Fruit fly (Drosophila melanogaster) whole organism, embryonic: ENCODE measurements around the gene CG10195.

ENCODE experiments used
- Atf3 ChIP-seq: fragments of 200-800 bp; sonication (Bioruptor generic); optimal IDR thresholded peaks from 3 replicates; lab custom pipeline; 2016; ENCODE audit warnings: missing biosample characterization, missing genetic modification characterization
- CG10209 ChIP-seq: fragments of 200-800 bp; sonication (Bioruptor generic); optimal IDR thresholded peaks from 3 replicates; lab custom pipeline; 2017; ENCODE audit warnings: missing biosample characterization, mild to moderate bottlenecking, missing genetic modification characterization, missing genetic modification reagents
- CG1024 ChIP-seq: fragments of 200-800 bp; sonication (Bioruptor generic); IDR thresholded peaks from 2 replicates; pipeline ENCODE4 v1.3.6; 2022; ENCODE audit warnings: missing biosample characterization, missing genetic modification characterization
- CG10267 ChIP-seq: fragments of 200-800 bp; sonication (Bioruptor generic); optimal IDR thresholded peaks from 2 replicates; lab custom pipeline; 2018; ENCODE audit warnings: missing biosample characterization, mild to moderate bottlenecking, missing genetic modification characterization, moderate library complexity
- CG10979 ChIP-seq: fragments of 200-800 bp; sonication (Bioruptor generic); optimal IDR thresholded peaks from 2 replicates; lab custom pipeline; 2018; ENCODE audit warnings: missing biosample characterization, mild to moderate bottlenecking, missing genetic modification characterization, moderate library complexity
- CG11696 ChIP-seq: fragments of 200-800 bp; sonication (Bioruptor generic); IDR thresholded peaks from 2 replicates; pipeline ENCODE4 v1.3.6; 2022; ENCODE audit warnings: missing biosample characterization, missing genetic modification characterization
- CG11723 ChIP-seq: fragments of 200-800 bp; sonication (Bioruptor generic); optimal IDR thresholded peaks from 2 replicates; lab custom pipeline; 2017; ENCODE audit warnings: missing biosample characterization, mild to moderate bottlenecking, missing genetic modification characterization
- CG12744 ChIP-seq: fragments of 200-800 bp; sonication (Bioruptor generic); optimal IDR thresholded peaks from 2 replicates; lab custom pipeline; 2016; ENCODE audit warnings: missing biosample characterization, missing genetic modification characterization
- CG13424 ChIP-seq: fragments of 200-800 bp; sonication (Bioruptor generic); optimal IDR thresholded peaks from 2 replicates; lab custom pipeline; 2019; ENCODE audit warnings: missing biosample characterization, mild to moderate bottlenecking, missing genetic modification characterization, moderate library complexity
- CG1832 ChIP-seq: fragments of 200-800 bp; sonication (Bioruptor generic); optimal IDR thresholded peaks from 2 replicates; lab custom pipeline; 2017; ENCODE audit warnings: missing biosample characterization, mild to moderate bottlenecking, missing genetic modification characterization, inconsistent platforms
- CG2199 ChIP-seq: fragments of 200-800 bp; sonication (Bioruptor generic); IDR thresholded peaks from 3 replicates; pipeline ENCODE4 v1.3.6; 2022; ENCODE audit warnings: missing biosample characterization, missing genetic modification characterization
- CG4360 ChIP-seq: fragments of 200-800 bp; sonication (Bioruptor generic); IDR thresholded peaks from 2 replicates; pipeline ENCODE4 v1.3.6; 2022; ENCODE audit warnings: missing biosample characterization, missing genetic modification characterization
- CG6272 ChIP-seq: fragments of 200-800 bp; sonication (Bioruptor generic); IDR thresholded peaks from 2 replicates; pipeline ENCODE4 v1.3.6; 2022; ENCODE audit warnings: missing biosample characterization, missing genetic modification characterization
- CG7556 ChIP-seq: fragments of 200-800 bp; sonication (Bioruptor generic); optimal IDR thresholded peaks from 2 replicates; lab custom pipeline; 2017; ENCODE audit warnings: missing biosample characterization, mild to moderate bottlenecking, missing genetic modification characterization
- CG7987 ChIP-seq: fragments of 200-800 bp; sonication (Bioruptor generic); optimal IDR thresholded peaks from 2 replicates; lab custom pipeline; 2018; ENCODE audit warnings: missing biosample characterization, mild to moderate bottlenecking, missing genetic modification characterization, moderate library complexity
- CG9609 ChIP-seq: fragments of 200-800 bp; sonication (Bioruptor generic); optimal IDR thresholded peaks from 3 replicates; lab custom pipeline; 2016; ENCODE audit warnings: missing biosample characterization, missing genetic modification characterization
- D19B ChIP-seq: fragments of 200-800 bp; sonication (Bioruptor generic); optimal IDR thresholded peaks from 2 replicates; lab custom pipeline; 2017; ENCODE audit warnings: missing biosample characterization, mild to moderate bottlenecking, missing genetic modification characterization
- Dek ChIP-seq: fragments of 200-800 bp; sonication (Bioruptor generic); optimal IDR thresholded peaks from 3 replicates; lab custom pipeline; 2019; ENCODE audit warnings: missing biosample characterization, mild to moderate bottlenecking, missing genetic modification characterization, moderate library complexity
- H15 ChIP-seq: fragments of 200-800 bp; sonication (Bioruptor generic); IDR thresholded peaks from 3 replicates; pipeline ENCODE4 v1.3.6; 2022; ENCODE audit warnings: missing biosample characterization, missing genetic modification characterization
- MTF-1 ChIP-seq: fragments of 200-800 bp; sonication (Bioruptor generic); optimal IDR thresholded peaks from 2 replicates; lab custom pipeline; 2018; ENCODE audit warnings: missing biosample characterization, mild to moderate bottlenecking, missing genetic modification characterization, borderline replicate concordance
- Meics ChIP-seq: fragments of 200-800 bp; sonication (Bioruptor generic); optimal IDR thresholded peaks from 2 replicates; lab custom pipeline; 2017; ENCODE audit warnings: missing biosample characterization, mild to moderate bottlenecking, missing genetic modification characterization
- Mrtf ChIP-seq: fragments of 200-800 bp; sonication (Bioruptor generic); IDR thresholded peaks from 3 replicates; pipeline ENCODE4 v1.3.6; 2022; ENCODE audit warnings: missing biosample characterization, missing genetic modification characterization
- Oli ChIP-seq: fragments of 200-800 bp; sonication (Bioruptor generic); optimal IDR thresholded peaks from 2 replicates; lab custom pipeline; 2018; ENCODE audit warnings: missing biosample characterization, mild to moderate bottlenecking, missing genetic modification characterization, moderate library complexity
- Pdp1 ChIP-seq, 2 experiments: fragments of 200-800 bp; sonication (Bioruptor generic); optimal IDR thresholded peaks; 3 replicates each; lab custom pipeline; 2016; ENCODE audit warnings: missing biosample characterization in 2 of 2, missing genetic modification characterization in 2 of 2, mild to moderate bottlenecking in 1 of 2, moderate library complexity in 1 of 2
- Sox100B ChIP-seq: fragments of 200-800 bp; sonication (Bioruptor generic); optimal IDR thresholded peaks from 3 replicates; lab custom pipeline; 2018; ENCODE audit warnings: missing biosample characterization, mild to moderate bottlenecking, missing genetic modification characterization
- amos ChIP-seq: fragments of 200-800 bp; sonication (Bioruptor generic); IDR thresholded peaks from 2 replicates; pipeline ENCODE4 v1.3.6; 2022; ENCODE audit warnings: missing biosample characterization, missing genetic modification characterization; ENCODE audit not compliant: partially characterized antibody
- aop ChIP-seq: fragments of 200-800 bp; sonication (Bioruptor generic); IDR thresholded peaks from 2 replicates; pipeline ENCODE4 v1.3.6; 2022; ENCODE audit warnings: missing biosample characterization, missing genetic modification characterization
- ara ChIP-seq: fragments of 200-800 bp; sonication (Bioruptor generic); IDR thresholded peaks from 2 replicates; pipeline ENCODE4 v1.3.6; 2022; ENCODE audit warnings: missing biosample characterization, missing genetic modification characterization
- bab2 ChIP-seq: fragments of 200-800 bp; sonication (Bioruptor generic); optimal IDR thresholded peaks from 2 replicates; lab custom pipeline; 2016; ENCODE audit warnings: missing biosample characterization, missing genetic modification characterization
- caup ChIP-seq: fragments of 200-800 bp; sonication (Bioruptor generic); optimal IDR thresholded peaks from 3 replicates; lab custom pipeline; 2017; ENCODE audit warnings: missing biosample characterization, mild to moderate bottlenecking, missing genetic modification characterization, moderate library complexity; ENCODE audit not compliant: severe bottlenecking
- chif ChIP-seq, 2 experiments: fragments of 200-800 bp; sonication (Bioruptor generic); optimal IDR thresholded peaks; 3 replicates each; lab custom pipeline; 2016; ENCODE audit warnings: missing biosample characterization in 2 of 2, missing genetic modification characterization in 2 of 2
- corto ChIP-seq: fragments of 200-800 bp; sonication (Bioruptor generic); optimal IDR thresholded peaks from 2 replicates; lab custom pipeline; 2016; ENCODE audit warnings: missing biosample characterization, mild to moderate bottlenecking, missing genetic modification characterization, moderate library complexity
- fd64A ChIP-seq: fragments of 200-800 bp; sonication (Bioruptor generic); optimal IDR thresholded peaks from 3 replicates; lab custom pipeline; 2018; ENCODE audit warnings: missing biosample characterization, mild to moderate bottlenecking, missing genetic modification characterization
- fd96Cb ChIP-seq: fragments of 200-800 bp; sonication (Bioruptor generic); optimal IDR thresholded peaks from 2 replicates; lab custom pipeline; 2018; ENCODE audit warnings: missing biosample characterization, mild to moderate bottlenecking, missing genetic modification characterization, moderate library complexity
- fu2 ChIP-seq: fragments of 200-800 bp; sonication (Bioruptor generic); optimal IDR thresholded peaks from 2 replicates; lab custom pipeline; 2016; ENCODE audit warnings: missing biosample characterization, missing genetic modification characterization
- gcm2 ChIP-seq: fragments of 200-800 bp; sonication (Bioruptor generic); optimal IDR thresholded peaks from 2 replicates; lab custom pipeline; 2016; ENCODE audit warnings: missing biosample characterization, missing genetic modification characterization
- grau ChIP-seq: fragments of 200-800 bp; optimal IDR thresholded peaks from 3 replicates; lab custom pipeline; 2019; ENCODE audit warnings: missing biosample characterization, mild to moderate bottlenecking, missing genetic modification characterization, moderate library complexity
- her ChIP-seq: fragments of 200-800 bp; sonication (Bioruptor generic); optimal IDR thresholded peaks from 2 replicates; lab custom pipeline; 2016; ENCODE audit warnings: missing biosample characterization, missing genetic modification characterization
- hth ChIP-seq: fragments of >200 bp; optimal IDR thresholded peaks from 2 replicates; lab custom pipeline; 2017; ENCODE audit warnings: inconsistent platforms
- jing ChIP-seq: fragments of 200-800 bp; sonication (Bioruptor generic); optimal IDR thresholded peaks from 2 replicates; lab custom pipeline; 2018; ENCODE audit warnings: missing biosample characterization, mild to moderate bottlenecking, missing genetic modification characterization
- nerfin-2 ChIP-seq: fragments of 200-800 bp; sonication (Bioruptor generic); IDR thresholded peaks from 2 replicates; pipeline ENCODE4 v1.3.6; 2022; ENCODE audit warnings: missing biosample characterization, missing genetic modification characterization; ENCODE audit not compliant: partially characterized antibody
- nmo ChIP-seq: fragments of 200-800 bp; sonication (Bioruptor generic); optimal IDR thresholded peaks from 2 replicates; lab custom pipeline; 2018; ENCODE audit warnings: missing biosample characterization, mild to moderate bottlenecking, missing genetic modification characterization, moderate library complexity
- odd ChIP-seq: fragments of 200-800 bp; sonication (Bioruptor generic); optimal IDR thresholded peaks from 2 replicates; lab custom pipeline; 2017; ENCODE audit warnings: missing biosample characterization, mild to moderate bottlenecking, missing genetic modification characterization
- onecut ChIP-seq: fragments of 200-800 bp; sonication (Bioruptor generic); IDR thresholded peaks from 2 replicates; pipeline ENCODE4 v1.3.6; 2022; ENCODE audit warnings: missing biosample characterization, missing genetic modification characterization
- phol ChIP-seq: fragments of 200-800 bp; sonication (Bioruptor generic); optimal IDR thresholded peaks from 3 replicates; lab custom pipeline; 2018; ENCODE audit warnings: missing biosample characterization, mild to moderate bottlenecking, missing genetic modification characterization, moderate library complexity
- prd ChIP-seq, 3 experiments: fragments of >200 bp in 2 of 3; fragments of 200-800 bp in 1 of 3; sonication (Bioruptor generic) in 1 of 3; optimal IDR thresholded peaks in 2 of 3; IDR thresholded peaks in 1 of 3; 2 replicates in 2 of 3; 3 replicates in 1 of 3; pipeline versions ENCODE4 v1.3.6 to Lab custom; 2017 to 2022; ENCODE audit warnings: missing biosample characterization in 1 of 3, missing genetic modification characterization in 1 of 3
- so ChIP-seq: fragments of 200-800 bp; sonication (Bioruptor generic); IDR thresholded peaks from 3 replicates; pipeline ENCODE4 v1.3.6; 2022; ENCODE audit warnings: missing biosample characterization, missing genetic modification characterization
- sqz ChIP-seq: fragments of 200-800 bp; sonication (Bioruptor generic); optimal IDR thresholded peaks from 3 replicates; lab custom pipeline; 2018; ENCODE audit warnings: missing biosample characterization, mild to moderate bottlenecking, missing genetic modification characterization
- tll ChIP-seq, 2 experiments: fragments of 200-800 bp in 1 of 2; fragments of >200 bp in 1 of 2; sonication (Bioruptor generic) in 1 of 2; optimal IDR thresholded peaks; 2 replicates each; lab custom pipeline; 2017 to 2019; ENCODE audit warnings: missing biosample characterization in 2 of 2, missing genetic modification characterization in 2 of 2, mild to moderate bottlenecking in 1 of 2, moderate library complexity in 1 of 2
- vfl ChIP-seq: fragments of 200-800 bp; sonication (Bioruptor generic); optimal IDR thresholded peaks from 2 replicates; lab custom pipeline; 2016; ENCODE audit warnings: missing biosample characterization, missing genetic modification characterization

Gene CG10195

DNA sequence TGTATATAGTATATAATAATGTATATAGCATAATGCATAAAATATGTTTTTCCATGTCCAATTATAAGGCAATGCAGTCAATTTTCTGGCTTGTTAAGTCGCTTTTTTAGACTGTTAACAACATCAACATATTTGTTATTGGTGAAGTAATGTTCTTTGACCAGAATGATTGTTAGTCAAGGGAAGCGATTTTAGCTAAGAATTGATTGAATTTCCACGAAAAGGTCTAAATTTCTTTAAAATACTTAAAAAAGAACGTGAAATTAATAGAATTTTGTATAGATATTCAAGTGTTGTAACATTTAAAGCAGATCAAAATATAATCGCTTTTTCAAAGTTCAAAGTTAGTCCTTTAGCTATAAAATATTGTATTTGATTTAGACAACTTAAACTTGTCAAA, 21.1 kb downstream of the CG10195 start (continued):
- TF ChIP-seq H15 (GFP tag; lab: Robert Waterston, UW) (no peak), CG10209 (peak; percentile 5), CG4360 (no peak), nmo (GFP tag; lab: Kevin White, UChicago) (peak; percentile 32), fu2 (GFP tag; lab: Kevin White, UChicago) (no peak), fd64A (GFP tag; lab: Kevin White, UChicago) (no peak), CG1832 (no peak), CG6272 (GFP tag; lab: Robert Waterston, UW) (no peak), Dek (no peak), onecut (GFP tag; lab: Robert Waterston, UW) (no peak), prd (optimal IDR thresholded peaks at IDR 0.05; lab: Kevin White, UChicago) (no peak), prd (GFP tag; IDR thresholded peaks at IDR 0.05; lab: Robert Waterston, UW) (no peak), hth (lab: Kevin White, UChicago) (no peak), grau (tag; lab: Kevin White, UChicago) (peak; percentile 8), MTF-1 (GFP tag; lab: Kevin White, UChicago) (no peak), so (GFP tag; lab: Robert Waterston, UW) (no peak), tll (GFP tag; optimal IDR thresholded peaks at IDR 0.05; lab: Kevin White, UChicago) (no peak), Sox100B (GFP tag; lab: Kevin White, UChicago) (peak; percentile 58), Pdp1 (GFP tag; optimal IDR thresholded peaks at IDR 0.05; lab: Kevin White, UChicago) (no peak), caup (GFP tag; lab: Kevin White, UChicago) (no peak), Atf3 (no peak), CG7987 (GFP tag; lab: Kevin White, UChicago) (no peak), D19B (no peak), gcm2 (GFP tag; lab: Kevin White, UChicago) (no peak), bab2 (no peak), CG10979 (tag; lab: Kevin White, UChicago) (peak; percentile 33), Meics (no peak), CG7556 (GFP tag; lab: Kevin White, UChicago) (peak; percentile 59), ara (GFP tag; lab: Robert Waterston, UW) (no peak), nerfin-2 (GFP tag; lab: Robert Waterston, UW) (no peak), corto (GFP tag; lab: Kevin White, UChicago) (no peak), CG9609 (GFP tag; lab: Kevin White, UChicago) (no peak), vfl (no peak), CG2199 (GFP tag; lab: Robert Waterston, UW) (no peak), CG11723 (GFP tag; lab: Kevin White, UChicago) (no peak), odd (GFP tag; lab: Kevin White, UChicago) (peak; percentile 16), sqz (GFP tag; lab: Kevin White, UChicago) (no peak), chif (GFP tag; optimal IDR thresholded peaks at IDR 0.05; lab: Kevin White, UChicago) (no peak), CG11696 (GFP tag; lab: Robert Waterston, UW) (no peak), aop (no peak), CG13424 (no peak), jing (no peak), Mrtf (no peak), her (GFP tag; lab: Kevin White, UChicago) (no peak), amos (no peak), fd96Cb (tag; lab: Kevin White, UChicago) (peak; percentile 12), phol (peak; percentile 35), Oli (peak; percentile 41), CG12744 (GFP tag; lab: Kevin White, UChicago) (no peak), CG10267 (no peak), CG1024 (GFP tag; lab: Robert Waterston, UW) (no peak)
